Fruit fly (Drosophila melanogaster): ENCODE results near the gene Cpr76Ba.
"Not testable (repeated sequence)": the region's sequence is repeated elsewhere in the genome, so short reads cannot be mapped to it uniquely, and the experiment has no call there.

The Cpr76Ba gene

DNA sequence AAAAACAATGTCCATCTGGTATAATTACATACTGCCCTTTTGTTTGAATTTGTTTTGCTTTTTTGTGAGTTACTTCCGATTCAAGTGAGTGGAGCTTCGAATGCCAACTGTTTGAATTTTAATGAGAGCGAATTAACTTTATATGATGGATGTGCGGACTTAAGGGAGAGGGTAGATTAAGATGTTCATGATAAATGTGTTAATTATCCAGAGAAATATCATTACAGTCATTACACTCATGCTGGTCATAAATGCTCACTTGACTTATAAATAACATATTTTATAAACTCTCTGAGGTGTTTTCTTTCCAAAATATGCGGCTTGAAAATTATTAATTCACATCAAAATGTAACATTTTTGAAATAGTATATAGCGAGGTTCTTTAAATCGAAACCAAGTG, 20.5 kb downstream of the Cpr76Ba start, which contains the start of gene CG9449:
Gene CG9449 (minus strand): TSS at position 101 of the 400 bp plus-strand sequence.
- TF ChIP-seq CG17801 (GFP tag; optimal IDR thresholded peaks at IDR 0.05; ENCODE audit: partially characterized antibody), result no peak

dm6 chr3L:19497135-19497534, 21.0 kb downstream of the Cpr76Ba start:
- TF ChIP-seq CG17801 (GFP tag; optimal IDR thresholded peaks at IDR 0.05; ENCODE audit: partially characterized antibody), result no peak

DNA sequence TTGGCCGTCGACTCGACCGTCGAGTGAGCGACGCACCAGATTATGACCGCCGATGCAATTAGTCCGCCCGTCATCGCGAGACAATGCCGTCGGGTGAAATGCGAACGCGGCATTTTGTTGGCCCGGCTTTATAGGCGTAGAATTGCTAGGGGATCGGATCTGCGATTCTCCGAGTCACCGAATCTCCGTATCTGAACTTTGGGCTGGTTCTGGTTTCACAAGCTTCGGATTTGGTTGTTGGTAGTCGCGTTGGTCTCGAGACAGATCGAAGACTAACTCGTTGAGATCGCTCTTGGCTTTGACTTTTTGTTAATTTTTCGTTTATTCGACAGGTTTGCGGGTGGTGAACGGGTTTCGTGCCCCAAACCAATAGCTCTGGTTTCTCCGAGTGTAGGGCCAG, 21.5 kb downstream of the Cpr76Ba start:
- no peak for TF ChIP-seq CG17801 (GFP tag; optimal IDR thresholded peaks at IDR 0.05; ENCODE audit: partially characterized antibody)

- peak; percentile 43 for TF ChIP-seq CG17801 (GFP tag; optimal IDR thresholded peaks at IDR 0.05; ENCODE audit: partially characterized antibody)
Observed at dm6 chr3L:19495991-19496588, 22.0 kb downstream of the Cpr76Ba start.

DNA sequence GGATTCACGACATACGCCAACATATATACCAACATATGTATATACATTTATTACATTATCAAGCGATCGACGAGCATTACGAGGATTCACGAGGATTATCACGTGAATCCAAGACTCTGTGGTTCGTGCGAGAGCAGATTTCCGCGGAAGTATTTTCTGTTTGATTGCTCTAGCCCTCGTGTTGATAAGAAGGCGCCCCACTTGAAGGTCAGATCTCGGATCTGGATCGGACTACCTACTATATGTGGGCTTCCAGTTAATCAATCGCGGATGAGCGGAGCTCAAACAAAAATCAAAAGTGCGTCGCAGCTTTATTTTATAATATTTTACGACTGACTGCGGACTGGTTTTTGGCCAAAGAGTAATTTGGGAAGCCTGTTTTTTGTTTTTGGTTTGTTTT, 23.2 kb downstream of the Cpr76Ba start:
- no peak for TF ChIP-seq CG17801 (GFP tag; optimal IDR thresholded peaks at IDR 0.05; ENCODE audit: partially characterized antibody)

DNA sequence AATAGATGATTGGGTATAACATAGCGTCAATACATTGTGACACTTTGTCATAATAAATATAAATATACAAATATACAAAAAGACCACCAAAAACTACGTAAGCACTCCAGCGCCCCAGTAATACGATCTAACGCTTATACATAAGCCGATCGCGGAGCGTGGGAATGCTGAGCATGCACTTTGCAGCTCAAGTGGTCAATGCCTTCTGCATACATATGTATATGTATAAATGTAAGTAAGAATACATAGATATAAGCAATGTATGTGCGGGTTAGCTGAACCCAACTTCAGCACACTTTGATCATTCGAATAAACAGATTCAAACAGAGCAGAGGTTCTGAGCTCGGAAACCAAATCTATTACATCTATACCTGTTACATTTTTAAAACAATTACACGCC, 30.9 kb downstream of the Cpr76Ba start, which contains the start of gene CG32212:
Gene CG32212 (plus strand): TSS at position 301 of the 400 bp plus-strand sequence.
- TF ChIP-seq CG17801 (GFP tag; optimal IDR thresholded peaks at IDR 0.05; ENCODE audit: partially characterized antibody), result not testable (repeated sequence)

DNA sequence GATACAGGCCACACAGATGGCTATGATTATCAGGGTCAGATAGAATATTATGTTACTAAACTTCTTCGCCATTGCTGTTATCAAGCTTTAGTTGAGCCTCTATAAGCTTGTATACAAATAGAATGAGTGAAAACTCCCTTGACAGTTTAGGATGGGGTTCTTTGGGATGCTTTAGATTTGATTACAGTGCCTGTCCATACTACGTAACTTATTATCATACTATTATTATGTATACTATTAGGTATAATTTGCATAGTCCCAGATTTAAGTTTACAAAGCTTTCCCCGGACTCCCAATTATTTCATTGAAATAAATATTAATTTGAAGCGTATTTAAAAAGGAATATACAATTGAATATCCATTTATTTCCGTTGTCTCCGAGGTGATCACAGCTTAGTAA, 31.7 kb downstream of the Cpr76Ba start, which contains the start of gene brv1:
Gene brv1 (minus strand): TSS at position 101 of the 400 bp plus-strand sequence.
- TF ChIP-seq CG17801 (GFP tag; optimal IDR thresholded peaks at IDR 0.05; ENCODE audit: partially characterized antibody), result no peak

DNA sequence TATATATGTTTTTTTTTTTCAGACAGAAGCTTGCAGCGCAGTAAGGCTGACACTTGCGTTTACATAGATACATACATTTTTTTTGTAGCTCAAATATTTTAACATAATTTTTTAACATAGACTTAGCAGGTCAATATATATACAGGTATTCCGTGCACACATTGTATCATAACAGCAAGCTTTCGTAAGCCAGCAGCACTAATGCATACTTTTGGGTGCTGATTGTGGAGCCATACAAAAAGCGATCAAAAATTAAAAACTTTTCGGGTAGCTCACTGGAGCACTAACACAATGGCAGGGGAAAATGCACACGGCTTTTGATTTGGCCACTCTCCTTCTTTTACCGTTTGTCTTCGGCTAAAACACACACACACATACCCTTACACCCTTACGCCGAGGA, 35.1 kb downstream of the Cpr76Ba start:
- TF ChIP-seq CG17801 (GFP tag; optimal IDR thresholded peaks at IDR 0.05; ENCODE audit: partially characterized antibody), result no peak

- no peak for TF ChIP-seq CG17801 (GFP tag; optimal IDR thresholded peaks at IDR 0.05; ENCODE audit: partially characterized antibody)
Observed at dm6 chr3L:19482014-19482413, 36.1 kb downstream of the Cpr76Ba start.

DNA sequence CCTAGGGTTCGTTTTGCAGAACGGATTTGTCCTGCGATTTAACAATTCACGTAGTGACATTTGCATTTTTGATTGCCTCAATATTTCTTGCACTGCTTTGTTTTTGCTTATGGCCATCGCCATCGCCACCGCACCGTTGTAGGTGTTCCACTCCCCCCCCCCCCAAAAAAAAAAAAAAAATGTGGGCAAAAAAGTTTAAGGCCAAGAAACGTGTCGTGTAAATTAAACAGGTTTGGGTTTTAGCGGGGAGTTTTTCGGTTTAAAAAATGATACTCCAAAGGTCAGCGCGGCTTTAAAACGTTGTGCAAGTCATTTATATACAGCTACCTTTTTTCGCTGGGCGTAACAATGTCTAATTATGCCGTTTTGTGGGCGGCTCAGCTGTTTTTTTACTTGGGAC, 36.9 kb downstream of the Cpr76Ba start:
- no peak for TF ChIP-seq CG17801 (GFP tag; optimal IDR thresholded peaks at IDR 0.05; ENCODE audit: partially characterized antibody)

- not testable (repeated sequence) for TF ChIP-seq CG17801 (GFP tag; optimal IDR thresholded peaks at IDR 0.05; ENCODE audit: partially characterized antibody)
Observed at dm6 chr3L:19475478-19475877, 42.7 kb downstream of the Cpr76Ba start, which contains the start of the genes CG18294 and CG32213. TSS of gene CG18294 (minus strand) at chr3L:19475578. TSS of gene CG32213 (plus strand) at chr3L:19475839.

dm6 chr3L:19472128-19472527, 46.0 kb downstream of the Cpr76Ba start, which contains the start of the genes 825-Oak and CG12519:
TSS of gene 825-Oak (minus strand) at chr3L:19472228.
TSS of gene CG12519 (plus strand) at chr3L:19472491.
- not testable (repeated sequence) for TF ChIP-seq CG17801 (GFP tag; optimal IDR thresholded peaks at IDR 0.05; ENCODE audit: partially characterized antibody)
